Worm (Caenorhabditis elegans) whole organism, late embryonic: ENCODE data around the gene sod-4.

Experiments used
- C08G9.2 ChIP-seq: sonication (generic microtip); optimal IDR thresholded peaks from 2 replicates; lab custom pipeline; 2016; ENCODE audit warnings: mild to moderate bottlenecking, missing genetic modification characterization, moderate library complexity, missing compliant biosample characterization
- F13H6.1 ChIP-seq: sonication (generic microtip); optimal IDR thresholded peaks from 2 replicates; lab custom pipeline; 2016; ENCODE audit warnings: missing genetic modification characterization, missing compliant biosample characterization
- K02D7.2 ChIP-seq: sonication (generic microtip); optimal IDR thresholded peaks from 2 replicates; lab custom pipeline; 2017; ENCODE audit warnings: mild to moderate bottlenecking, missing genetic modification characterization, missing compliant biosample characterization
- T23F11.4 ChIP-seq: fragments of 200-800 bp; sonication (Bioruptor generic); optimal IDR thresholded peaks from 2 replicates; lab custom pipeline; 2018; ENCODE audit warnings: mild to moderate bottlenecking, missing genetic modification characterization, missing compliant biosample characterization
- ama-1 ChIP-seq: fragments of 150-350 bp; optimal IDR thresholded peaks from 2 replicates; lab custom pipeline; 2014
- ceh-18 ChIP-seq: sonication (generic microtip); optimal IDR thresholded peaks from 2 replicates; lab custom pipeline; 2016; ENCODE audit warnings: missing genetic modification characterization, missing compliant biosample characterization
- ceh-22 ChIP-seq: sonication (generic microtip); optimal IDR thresholded peaks from 2 replicates; lab custom pipeline; 2017; ENCODE audit warnings: missing biosample characterization, missing genetic modification characterization
- ceh-24 ChIP-seq: sonication (generic microtip); optimal IDR thresholded peaks from 2 replicates; lab custom pipeline; 2016; ENCODE audit warnings: mild to moderate bottlenecking, missing genetic modification characterization, missing compliant biosample characterization
- ceh-30 ChIP-seq: fragments of 150-350 bp; optimal IDR thresholded peaks from 2 replicates; lab custom pipeline; 2014; ENCODE audit warnings: missing biosample characterization, missing genetic modification characterization
- ceh-48 ChIP-seq: sonication (generic microtip); optimal IDR thresholded peaks from 2 replicates; lab custom pipeline; 2016; ENCODE audit warnings: missing genetic modification characterization, inconsistent platforms, missing compliant biosample characterization
- ceh-6 ChIP-seq: fragments of 200-800 bp; sonication (Bioruptor generic); optimal IDR thresholded peaks from 2 replicates; lab custom pipeline; 2018; ENCODE audit warnings: mild to moderate bottlenecking, missing genetic modification characterization, missing compliant biosample characterization
- che-1 ChIP-seq: sonication (generic microtip); optimal IDR thresholded peaks from 2 replicates; lab custom pipeline; 2016; ENCODE audit warnings: mild to moderate bottlenecking, missing genetic modification characterization, missing compliant biosample characterization
- dmd-4 ChIP-seq: sonication (generic microtip); optimal IDR thresholded peaks from 2 replicates; lab custom pipeline; 2016; ENCODE audit warnings: borderline replicate concordance, missing genetic modification characterization, missing compliant biosample characterization
- dve-1 ChIP-seq: sonication (generic microtip); optimal IDR thresholded peaks from 2 replicates; lab custom pipeline; 2017; ENCODE audit warnings: antibody characterized with exemption, mild to moderate bottlenecking, missing genetic modification characterization, missing compliant biosample characterization
- elt-2 ChIP-seq: sonication (generic microtip); optimal IDR thresholded peaks from 2 replicates; lab custom pipeline; 2016; ENCODE audit warnings: missing genetic modification reagents, missing genetic modification characterization, missing compliant biosample characterization
- elt-4 ChIP-seq: sonication (generic microtip); optimal IDR thresholded peaks from 2 replicates; lab custom pipeline; 2016; ENCODE audit warnings: missing genetic modification characterization, missing compliant biosample characterization
- ets-4 ChIP-seq: sonication (generic microtip); optimal IDR thresholded peaks from 2 replicates; lab custom pipeline; 2016; ENCODE audit warnings: missing genetic modification characterization, missing compliant biosample characterization
- eyg-1 ChIP-seq: sonication (generic microtip); optimal IDR thresholded peaks from 2 replicates; lab custom pipeline; 2016; ENCODE audit warnings: missing genotype, missing genetic modification characterization, missing compliant biosample characterization
- fkh-10 ChIP-seq: fragments of 150-350 bp; optimal IDR thresholded peaks from 2 replicates; lab custom pipeline; 2014; ENCODE audit warnings: missing biosample characterization, missing genetic modification reagents, missing genetic modification characterization
- hlh-15 ChIP-seq: sonication (generic microtip); optimal IDR thresholded peaks from 2 replicates; lab custom pipeline; 2016; ENCODE audit warnings: missing genetic modification characterization, missing compliant biosample characterization
- hlh-30 ChIP-seq: sonication (generic microtip); optimal IDR thresholded peaks from 2 replicates; lab custom pipeline; 2017; ENCODE audit warnings: antibody characterized with exemption, missing genetic modification characterization, missing compliant biosample characterization; ENCODE audit not compliant: insufficient read depth
- mec-3 ChIP-seq: sonication (generic microtip); optimal IDR thresholded peaks from 2 replicates; lab custom pipeline; 2016; ENCODE audit warnings: borderline replicate concordance, missing genetic modification characterization, missing compliant biosample characterization
- nhr-11 ChIP-seq: fragments of 150-350 bp; optimal IDR thresholded peaks from 2 replicates; lab custom pipeline; 2014; ENCODE audit warnings: missing biosample characterization, missing genetic modification characterization
- nhr-232 ChIP-seq: sonication (generic microtip); optimal IDR thresholded peaks from 2 replicates; lab custom pipeline; 2016; ENCODE audit warnings: missing genetic modification characterization, missing compliant biosample characterization
- odd-2 ChIP-seq: sonication (generic microtip); optimal IDR thresholded peaks from 2 replicates; lab custom pipeline; 2017; ENCODE audit warnings: antibody characterized with exemption, mild to moderate bottlenecking, missing genetic modification characterization, missing compliant biosample characterization
- pag-3 ChIP-seq: sonication (generic microtip); optimal IDR thresholded peaks from 2 replicates; lab custom pipeline; 2016; ENCODE audit warnings: missing compliant biosample characterization, missing genetic modification characterization, borderline replicate concordance
- pha-2 ChIP-seq: sonication (generic microtip); optimal IDR thresholded peaks from 2 replicates; lab custom pipeline; 2017; ENCODE audit warnings: mild to moderate bottlenecking, missing genetic modification characterization, missing compliant biosample characterization
- pha-4 ChIP-seq: fragments of 150-350 bp; optimal IDR thresholded peaks from 2 replicates; lab custom pipeline; 2018; ENCODE audit warnings: missing biosample characterization, missing genetic modification reagents, missing genetic modification characterization
- pros-1 ChIP-seq: fragments of 150-350 bp; optimal IDR thresholded peaks from 2 replicates; lab custom pipeline; 2014; ENCODE audit warnings: missing biosample characterization, missing genetic modification reagents, missing genetic modification characterization
- ref-2 ChIP-seq: sonication (generic microtip); optimal IDR thresholded peaks from 2 replicates; lab custom pipeline; 2016; ENCODE audit warnings: missing genetic modification characterization, missing compliant biosample characterization
- rnt-1 ChIP-seq: sonication (generic microtip); optimal IDR thresholded peaks from 2 replicates; lab custom pipeline; 2016; ENCODE audit warnings: missing genetic modification characterization, missing compliant biosample characterization
- sox-4 ChIP-seq: sonication (generic microtip); optimal IDR thresholded peaks from 2 replicates; lab custom pipeline; 2017; ENCODE audit warnings: mild to moderate bottlenecking, missing genetic modification characterization, inconsistent platforms, missing compliant biosample characterization
- tbx-7 ChIP-seq: sonication (generic microtip); optimal IDR thresholded peaks from 2 replicates; lab custom pipeline; 2016; ENCODE audit warnings: missing genotype, missing genetic modification characterization, missing compliant biosample characterization
- ttx-3 ChIP-seq: sonication (generic microtip); optimal IDR thresholded peaks from 2 replicates; lab custom pipeline; 2016; ENCODE audit warnings: missing genetic modification reagents, missing genetic modification characterization, missing compliant biosample characterization
- unc-42 ChIP-seq: sonication (generic microtip); optimal IDR thresholded peaks from 2 replicates; lab custom pipeline; 2016; ENCODE audit warnings: missing genotype, missing genetic modification characterization, missing compliant biosample characterization
- unc-86 ChIP-seq: sonication (generic microtip); optimal IDR thresholded peaks from 2 replicates; lab custom pipeline; 2016; ENCODE audit warnings: missing genetic modification characterization, missing compliant biosample characterization
- ztf-16 ChIP-seq: sonication (generic microtip); optimal IDR thresholded peaks from 2 replicates; lab custom pipeline; 2017; ENCODE audit warnings: missing genetic modification characterization, missing compliant biosample characterization

Gene sod-4

DNA sequence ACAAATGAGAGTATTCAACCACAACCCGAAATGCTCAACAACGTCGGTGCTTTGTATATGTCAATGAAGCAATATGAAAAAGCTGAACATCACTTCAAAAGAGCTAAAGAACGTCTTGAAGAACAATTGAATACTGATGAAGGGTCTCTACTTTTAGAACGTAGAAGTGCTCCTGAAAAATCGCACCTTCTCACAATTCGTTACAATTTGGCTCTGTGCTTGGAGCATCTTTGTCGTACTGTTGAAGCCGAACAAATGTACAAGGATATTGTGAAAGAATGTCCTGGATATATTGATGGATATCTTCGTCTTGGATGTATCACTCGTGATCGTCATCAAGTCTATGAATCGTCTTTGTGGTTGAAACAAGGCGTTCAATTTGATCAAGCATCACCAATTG is 6.0 kb downstream of the sod-4 start:
- no peak for TF ChIP-seq hlh-30
- TF ChIP-seq pag-3 = no peak
- TF ChIP-seq eyg-1 (tag; lab: Kevin White, UChicago) = no peak
- TF ChIP-seq elt-4 = no peak
- no peak for TF ChIP-seq che-1
- TF ChIP-seq ceh-24 (tag; lab: Kevin White, UChicago) = no peak

ce11 chrIII:9490783-9491547 is 9.2 kb downstream of the sod-4 start, which contains the start of the genes dars-1 and ctr-9:
Gene dars-1, minus strand, starts transcription at chrIII:9491215.
Gene ctr-9, plus strand, starts transcription at chrIII:9491396.
- TF ChIP-seq tbx-7 (no peak), sox-4 (tag; lab: Kevin White, UChicago) (no peak), rnt-1 (no peak), pros-1 (tag; lab: Kevin White, UChicago) (no peak), mec-3 (tag; lab: Kevin White, UChicago) (no peak), ets-4 (tag; lab: Kevin White, UChicago) (no peak)

DNA sequence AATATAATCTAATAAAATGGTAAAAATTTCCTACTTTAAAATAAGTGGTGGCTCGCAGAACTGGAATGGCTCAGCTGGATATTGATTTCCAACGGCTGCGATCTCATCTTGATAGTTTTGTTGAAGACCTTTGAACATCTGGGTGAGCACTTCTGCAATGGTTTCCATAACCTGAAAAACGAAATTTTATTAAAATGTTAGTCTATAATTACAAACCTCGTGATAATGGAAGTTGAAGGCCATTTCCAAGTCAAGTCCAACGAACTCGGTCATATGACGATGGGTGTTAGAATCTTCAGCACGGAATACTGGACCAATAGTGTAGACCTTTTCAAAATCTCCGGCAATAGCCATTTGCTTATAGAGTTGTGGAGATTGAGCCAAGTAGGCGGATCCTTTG is 10.4 kb downstream of the sod-4 start:
- TF ChIP-seq ceh-6 (GFP tag; lab: Kevin White, UChicago) = no peak
- TF ChIP-seq ttx-3 = no peak
- TF ChIP-seq pag-3 = no peak
- TF ChIP-seq sox-4 (tag; lab: Kevin White, UChicago) = no peak

ce11 chrIII:9488431-9488830 is 11.7 kb downstream of the sod-4 start, which contains the start of gene nlp-36:
Gene nlp-36, plus strand, starts transcription at chrIII:9488731.
- TF ChIP-seq ref-2 = no peak
- TF ChIP-seq T23F11.4 (GFP tag; lab: Kevin White, UChicago) = no peak
- no peak for TF ChIP-seq K02D7.2 (tag; lab: Kevin White, UChicago)
- no peak for TF ChIP-seq F13H6.1 (tag; lab: Kevin White, UChicago)
- no peak for TF ChIP-seq sox-4 (tag; lab: Kevin White, UChicago)
- no peak for TF ChIP-seq pha-4
- TF ChIP-seq rnt-1 = no peak
- no peak for TF ChIP-seq fkh-10 (GFP tag; lab: Kevin White, UChicago)
- TF ChIP-seq dve-1 = no peak
- no peak for TF ChIP-seq hlh-15 (tag; lab: Kevin White, UChicago)
- no peak for TF ChIP-seq eyg-1 (tag; lab: Kevin White, UChicago)
- TF ChIP-seq unc-86 (tag; lab: Kevin White, UChicago) = no peak
- TF ChIP-seq unc-42 (tag; lab: Kevin White, UChicago) = no peak
- no peak for TF ChIP-seq nhr-11 (tag; lab: Kevin White, UChicago)

- no peak for TF ChIP-seq ceh-22
- TF ChIP-seq dmd-4 = no peak
- no peak for TF ChIP-seq nhr-232 (tag; lab: Kevin White, UChicago)
- TF ChIP-seq ama-1 (lab: Kevin White, UChicago) = no peak
- TF ChIP-seq sox-4 (tag; lab: Kevin White, UChicago) = no peak
- no peak for TF ChIP-seq ztf-16 (tag; lab: Kevin White, UChicago)
- no peak for TF ChIP-seq ceh-18 (tag; lab: Kevin White, UChicago)
- no peak for TF ChIP-seq ceh-48 (tag; lab: Kevin White, UChicago)
- TF ChIP-seq, all 69 proteins: peak for 0
These were observed 12.1 kb downstream of the sod-4 start for ce11 chrIII:9488027-9488426.

- TF ChIP-seq ceh-30 (no peak), C08G9.2 (tag; lab: Kevin White, UChicago) (no peak), odd-2 (tag; lab: Kevin White, UChicago) (no peak), pha-2 (no peak), tbx-7 (no peak), elt-2 (tag; lab: Kevin White, UChicago) (peak; percentile 6)
These were observed 12.7 kb downstream of the sod-4 start for ce11 chrIII:9487454-9487853.
